Fruit fly (Drosophila melanogaster) whole organism, embryonic: Measurements from ENCODE around the gene pbl.

Experiments
- Blimp-1 ChIP-seq: fragments of 200-800 bp; sonication (Bioruptor generic); optimal IDR thresholded peaks from 3 replicates; lab custom pipeline; 2018; ENCODE audit warnings: missing biosample characterization, missing genetic modification characterization, mild to moderate bottlenecking, moderate library complexity, missing genetic modification reagents
- CG10431 ChIP-seq: fragments of 200-800 bp; sonication (Bioruptor generic); optimal IDR thresholded peaks from 3 replicates; lab custom pipeline; 2018; ENCODE audit warnings: missing biosample characterization, mild to moderate bottlenecking, missing genetic modification characterization
- CG11093 ChIP-seq: fragments of 200-800 bp; sonication (Bioruptor generic); IDR thresholded peaks from 3 replicates; pipeline ENCODE4 v1.3.6; 2022; ENCODE audit warnings: missing biosample characterization, missing genetic modification characterization
- CG11695 ChIP-seq: fragments of 200-800 bp; sonication (Bioruptor generic); IDR thresholded peaks from 3 replicates; pipeline ENCODE4 v1.3.6; 2022; ENCODE audit warnings: missing biosample characterization, missing genetic modification characterization
- CG12071 ChIP-seq: fragments of 200-800 bp; sonication (Bioruptor generic); optimal IDR thresholded peaks from 3 replicates; lab custom pipeline; 2018; ENCODE audit warnings: missing biosample characterization, mild to moderate bottlenecking, missing genetic modification characterization
- CG13296 ChIP-seq: fragments of 200-800 bp; sonication (Bioruptor generic); optimal IDR thresholded peaks from 3 replicates; lab custom pipeline; 2018; ENCODE audit warnings: missing biosample characterization, mild to moderate bottlenecking, missing genetic modification characterization
- CG15073 ChIP-seq: fragments of 200-800 bp; sonication (Bioruptor generic); optimal IDR thresholded peaks from 2 replicates; lab custom pipeline; 2016; ENCODE audit warnings: missing biosample characterization, missing genetic modification characterization
- CG17802 ChIP-seq: fragments of 200-800 bp; sonication (Bioruptor generic); optimal IDR thresholded peaks from 2 replicates; lab custom pipeline; 2018; ENCODE audit warnings: missing biosample characterization, mild to moderate bottlenecking, missing genetic modification characterization, moderate library complexity
- CG18764 ChIP-seq: fragments of 200-800 bp; sonication (Bioruptor generic); optimal IDR thresholded peaks from 3 replicates; lab custom pipeline; 2016; ENCODE audit warnings: missing biosample characterization, missing genetic modification characterization
- CG2120 ChIP-seq: fragments of 200-800 bp; sonication (Bioruptor generic); optimal IDR thresholded peaks from 3 replicates; lab custom pipeline; 2016; ENCODE audit warnings: missing biosample characterization, missing genetic modification characterization
- CG2875 ChIP-seq: fragments of 200-800 bp; sonication (Bioruptor generic); optimal IDR thresholded peaks from 2 replicates; lab custom pipeline; 2017; ENCODE audit warnings: missing biosample characterization, mild to moderate bottlenecking, missing genetic modification characterization, missing genetic modification reagents
- CG32767 ChIP-seq: fragments of 200-800 bp; sonication (Bioruptor generic); IDR thresholded peaks from 2 replicates; pipeline ENCODE4 v1.3.6; 2022; ENCODE audit warnings: missing biosample characterization, missing genetic modification characterization
- CG4617 ChIP-seq: fragments of 200-800 bp; sonication (Bioruptor generic); optimal IDR thresholded peaks from 3 replicates; lab custom pipeline; 2016; ENCODE audit warnings: missing biosample characterization, missing genetic modification characterization, borderline replicate concordance
- CG6854 ChIP-seq: fragments of 200-800 bp; sonication (Bioruptor generic); optimal IDR thresholded peaks from 3 replicates; lab custom pipeline; 2017; ENCODE audit warnings: missing biosample characterization, mild to moderate bottlenecking, missing genetic modification characterization
- CG7357 ChIP-seq: fragments of 200-800 bp; sonication (Bioruptor generic); IDR thresholded peaks from 3 replicates; pipeline ENCODE4 v1.3.6; 2022; ENCODE audit warnings: missing biosample characterization, missing genetic modification characterization
- CG7987 ChIP-seq: fragments of 200-800 bp; sonication (Bioruptor generic); optimal IDR thresholded peaks from 2 replicates; lab custom pipeline; 2018; ENCODE audit warnings: missing biosample characterization, mild to moderate bottlenecking, missing genetic modification characterization, moderate library complexity
- Drgx ChIP-seq: fragments of 200-800 bp; sonication (Bioruptor generic); IDR thresholded peaks from 2 replicates; pipeline ENCODE4 v1.3.6; 2022; ENCODE audit warnings: missing biosample characterization, missing genetic modification characterization
- Gsc ChIP-seq: fragments of 200-800 bp; sonication (Bioruptor generic); IDR thresholded peaks from 2 replicates; pipeline ENCODE4 v1.3.6; 2022; ENCODE audit warnings: missing biosample characterization, missing genetic modification characterization
- Hmx ChIP-seq: fragments of 200-800 bp; sonication (Bioruptor generic); optimal IDR thresholded peaks from 2 replicates; lab custom pipeline; 2016; ENCODE audit warnings: missing biosample characterization, missing genetic modification characterization
- Kr ChIP-seq: fragments of 200-800 bp; sonication (Bioruptor generic); optimal IDR thresholded peaks from 2 replicates; lab custom pipeline; 2017; ENCODE audit warnings: missing biosample characterization, mild to moderate bottlenecking, missing genetic modification characterization
- Lhr ChIP-seq: fragments of 200-800 bp; sonication (Bioruptor generic); optimal IDR thresholded peaks from 3 replicates; lab custom pipeline; 2017; ENCODE audit warnings: mild to moderate bottlenecking, missing biosample characterization, missing genetic modification reagents, missing genetic modification characterization
- Lim3 ChIP-seq: fragments of 200-800 bp; sonication (Bioruptor generic); IDR thresholded peaks from 2 replicates; pipeline ENCODE4 v1.3.6; 2022; ENCODE audit warnings: missing biosample characterization, missing genetic modification characterization
- MBD-R2 ChIP-seq: fragments of 200-800 bp; sonication (Bioruptor generic); IDR thresholded peaks from 2 replicates; pipeline ENCODE4 v1.3.6; 2022; ENCODE audit warnings: missing biosample characterization, missing genetic modification characterization
- Mes4 ChIP-seq: fragments of 200-800 bp; sonication (Bioruptor generic); optimal IDR thresholded peaks from 2 replicates; lab custom pipeline; 2016; ENCODE audit warnings: missing biosample characterization, missing genetic modification characterization
- NC2α ChIP-seq: fragments of 200-800 bp; sonication (Bioruptor generic); optimal IDR thresholded peaks from 2 replicates; lab custom pipeline; 2016; ENCODE audit warnings: missing biosample characterization, missing genetic modification characterization
- Neu2 ChIP-seq: fragments of 200-800 bp; sonication (Bioruptor generic); optimal IDR thresholded peaks from 3 replicates; lab custom pipeline; 2016; ENCODE audit warnings: missing biosample characterization, missing genetic modification characterization, borderline replicate concordance
- Nf-YC ChIP-seq: fragments of 200-800 bp; optimal IDR thresholded peaks from 3 replicates; lab custom pipeline; 2019; ENCODE audit warnings: missing biosample characterization, mild to moderate bottlenecking, missing genetic modification characterization, moderate library complexity
- Oaz ChIP-seq: fragments of 200-800 bp; sonication (Bioruptor generic); IDR thresholded peaks from 2 replicates; pipeline ENCODE4 v1.3.6; 2022; ENCODE audit warnings: missing biosample characterization, missing genetic modification characterization
- Usf ChIP-seq: fragments of 200-800 bp; sonication (Bioruptor generic); optimal IDR thresholded peaks from 2 replicates; lab custom pipeline; 2017; ENCODE audit warnings: missing genotype, missing biosample characterization, missing genetic modification characterization
- ara ChIP-seq: fragments of 200-800 bp; sonication (Bioruptor generic); IDR thresholded peaks from 2 replicates; pipeline ENCODE4 v1.3.6; 2022; ENCODE audit warnings: missing biosample characterization, missing genetic modification characterization
- bcd ChIP-seq: fragments of 200-800 bp; sonication (Bioruptor generic); optimal IDR thresholded peaks from 2 replicates; lab custom pipeline; 2017; ENCODE audit warnings: missing biosample characterization, mild to moderate bottlenecking, missing genetic modification characterization
- cad ChIP-seq: fragments of >200 bp; optimal IDR thresholded peaks from 2 replicates; lab custom pipeline; 2017; ENCODE audit warnings: missing biosample characterization, missing genetic modification characterization
- chm ChIP-seq: fragments of 200-800 bp; sonication (Bioruptor generic); IDR thresholded peaks from 2 replicates; pipeline ENCODE4 v1.3.6; 2022; ENCODE audit warnings: missing biosample characterization, missing genetic modification characterization
- crol ChIP-seq: fragments of 200-800 bp; sonication (Bioruptor generic); IDR thresholded peaks from 2 replicates; pipeline ENCODE4 v1.3.6; 2022; ENCODE audit warnings: missing biosample characterization, missing genetic modification characterization
- da ChIP-seq: fragments of 200-800 bp; sonication (Bioruptor generic); optimal IDR thresholded peaks from 2 replicates; lab custom pipeline; 2016; ENCODE audit warnings: missing biosample characterization, missing genetic modification characterization
- dmrt99B ChIP-seq: fragments of 200-800 bp; sonication (Bioruptor generic); optimal IDR thresholded peaks from 2 replicates; lab custom pipeline; 2018; ENCODE audit warnings: missing biosample characterization, mild to moderate bottlenecking, missing genetic modification characterization, moderate library complexity
- en ChIP-seq: fragments of 200-800 bp; sonication (Bioruptor generic); optimal IDR thresholded peaks from 2 replicates; lab custom pipeline; 2016; ENCODE audit warnings: missing biosample characterization, missing genetic modification characterization
- esg ChIP-seq: fragments of 200-800 bp; sonication (Bioruptor generic); conservative IDR thresholded peaks from 2 replicates; pipeline ENCODE4 v1.3.6; 2022; ENCODE audit warnings: missing biosample characterization, missing genetic modification characterization
- fd64A ChIP-seq: fragments of 200-800 bp; sonication (Bioruptor generic); optimal IDR thresholded peaks from 3 replicates; lab custom pipeline; 2018; ENCODE audit warnings: missing biosample characterization, mild to moderate bottlenecking, missing genetic modification characterization
- inv ChIP-seq: fragments of 200-800 bp; sonication (Bioruptor generic); IDR thresholded peaks from 2 replicates; pipeline ENCODE4 v1.3.6; 2022; ENCODE audit warnings: missing biosample characterization, missing genetic modification characterization; ENCODE audit not compliant: partially characterized antibody
- kni ChIP-seq: fragments of 200-800 bp; sonication (Bioruptor generic); optimal IDR thresholded peaks from 3 replicates; lab custom pipeline; 2017; ENCODE audit warnings: mild to moderate bottlenecking, missing biosample characterization, missing genetic modification reagents, missing genetic modification characterization
- mam ChIP-seq: fragments of 200-800 bp; sonication (Bioruptor generic); optimal IDR thresholded peaks from 3 replicates; lab custom pipeline; 2016; ENCODE audit warnings: missing biosample characterization, missing genetic modification characterization
- nau ChIP-seq: fragments of 200-800 bp; sonication (Bioruptor generic); optimal IDR thresholded peaks from 3 replicates; lab custom pipeline; 2017; ENCODE audit warnings: missing biosample characterization, mild to moderate bottlenecking, missing genetic modification characterization, missing genetic modification reagents
- pho ChIP-seq: fragments of 200-800 bp; sonication (Bioruptor generic); optimal IDR thresholded peaks from 2 replicates; lab custom pipeline; 2016; ENCODE audit warnings: missing biosample characterization, missing genetic modification characterization
- psq ChIP-seq: fragments of 200-800 bp; sonication (Bioruptor generic); optimal IDR thresholded peaks from 2 replicates; lab custom pipeline; 2017; ENCODE audit warnings: missing biosample characterization, missing genetic modification characterization
- sd ChIP-seq: fragments of 200-800 bp; sonication (Bioruptor generic); optimal IDR thresholded peaks from 3 replicates; lab custom pipeline; 2018; ENCODE audit warnings: missing biosample characterization, mild to moderate bottlenecking, missing genetic modification characterization, moderate library complexity
- sens-2 ChIP-seq: fragments of 200-800 bp; sonication (Bioruptor generic); IDR thresholded peaks from 2 replicates; pipeline ENCODE4 v1.3.6; 2022; ENCODE audit warnings: missing biosample characterization, missing genetic modification characterization
- sna ChIP-seq: fragments of 200-800 bp; sonication (Bioruptor generic); IDR thresholded peaks from 2 replicates; pipeline ENCODE4 v1.3.6; 2022; ENCODE audit warnings: missing biosample characterization, missing genetic modification characterization; ENCODE audit not compliant: partially characterized antibody
- ssp ChIP-seq: fragments of 200-800 bp; sonication (Bioruptor generic); IDR thresholded peaks from 2 replicates; pipeline ENCODE4 v1.3.6; 2022; ENCODE audit warnings: missing biosample characterization, missing genetic modification characterization
- wor ChIP-seq: fragments of 200-800 bp; sonication (Bioruptor generic); IDR thresholded peaks from 2 replicates; pipeline ENCODE4 v1.3.6; 2022; ENCODE audit warnings: missing biosample characterization, missing genetic modification characterization
- zen2 ChIP-seq: fragments of 200-800 bp; sonication (Bioruptor generic); IDR thresholded peaks from 3 replicates; pipeline ENCODE4 v1.3.6; 2022; ENCODE audit warnings: missing biosample characterization, missing genetic modification characterization; ENCODE audit not compliant: partially characterized antibody

Gene pbl

dm6 chr3L:7863766-7864305 lies 47.9 kb downstream of the pbl start (continued):
- TF ChIP-seq Oaz (GFP tag; lab: Robert Waterston, UW) (0 out of 2 replicates have a peak, but pooled peaks have one; percentile 4), Hmx (GFP tag; lab: Kevin White, UChicago) (no peak), fd64A (GFP tag; lab: Kevin White, UChicago) (no peak), esg (peak; percentile 58; the same call in 1 of the 2 replicates), Usf (GFP tag; lab: Kevin White, UChicago) (peak; percentile 51), dmrt99B (peak; percentile 58), CG17802 (no peak), Lhr (GFP tag; lab: Kevin White, UChicago) (no peak), chm (GFP tag; lab: Robert Waterston, UW) (no peak), sna (GFP tag; lab: Robert Waterston, UW) (no peak), inv (GFP tag; lab: Robert Waterston, UW) (no peak), kni (no peak), CG12071 (no peak), nau (peak; percentile 30), NC2α (GFP tag; lab: Kevin White, UChicago) (no peak), ssp (peak; percentile 45; the same call in 1 of the 2 replicates), sens-2 (GFP tag; lab: Robert Waterston, UW) (no peak), CG11093 (GFP tag; lab: Robert Waterston, UW) (0 out of 3 replicates have a peak, but pooled peaks have one; percentile 42), Gsc (GFP tag; lab: Robert Waterston, UW) (no peak), Lim3 (GFP tag; lab: Robert Waterston, UW) (no peak), wor (peak; percentile 32; the same call in 1 of the 2 replicates), ara (no peak), bcd (GFP tag; lab: Kevin White, UChicago) (peak; percentile 68), CG10431 (no peak), CG6854 (GFP tag; lab: Kevin White, UChicago) (peak; percentile 72), CG2875 (GFP tag; lab: Kevin White, UChicago) (no peak), Drgx (GFP tag; lab: Robert Waterston, UW) (peak; percentile 88), CG2120 (GFP tag; lab: Kevin White, UChicago) (peak; percentile 87), cad (GFP tag; lab: Kevin White, UChicago) (no peak), sd (tag; lab: Kevin White, UChicago) (peak; percentile 49), pho (peak; percentile 41), zen2 (GFP tag; lab: Robert Waterston, UW) (no peak), CG4617 (GFP tag; lab: Kevin White, UChicago) (no peak), CG32767 (GFP tag; lab: Robert Waterston, UW) (peak; percentile 65), en (GFP tag; lab: Kevin White, UChicago) (no peak), psq (peak; percentile 7), CG15073 (GFP tag; lab: Kevin White, UChicago) (no peak), da (GFP tag; lab: Kevin White, UChicago) (no peak), MBD-R2 (GFP tag; lab: Robert Waterston, UW) (peak; percentile 68; the same call in 1 of the 2 replicates), Kr (GFP tag; lab: Kevin White, UChicago) (no peak), Mes4 (GFP tag; lab: Kevin White, UChicago) (no peak), Nf-YC (tag; lab: Kevin White, UChicago) (peak; percentile 50), Blimp-1 (GFP tag; lab: Kevin White, UChicago) (peak; percentile 31), CG7357 (GFP tag; lab: Robert Waterston, UW) (peak; percentile 48; the same call in 1 of the 3 replicates), CG18764 (GFP tag; lab: Kevin White, UChicago) (no peak), CG7987 (GFP tag; lab: Kevin White, UChicago) (no peak), Neu2 (GFP tag; lab: Kevin White, UChicago) (no peak), crol (GFP tag; lab: Robert Waterston, UW) (peak; percentile 50), mam (GFP tag; lab: Kevin White, UChicago) (peak; percentile 50), CG11695 (GFP tag; lab: Robert Waterston, UW) (peak; percentile 83), CG13296 (GFP tag; lab: Kevin White, UChicago) (peak; percentile 64)
